Fruit fly (Drosophila melanogaster): Measurements from ENCODE around the gene nullo.

nullo gene

dm6 chrX:7013320-7014214 is 35.7 kb upstream of the nullo start, which contains the start of the genes CG3032 and CG4593 (continued):
- TF ChIP-seq CG2678 (tag; optimal IDR thresholded peaks at IDR 0.05) (peak; percentile 86), CG8924 (tag; optimal IDR thresholded peaks at IDR 0.05) (peak; percentile 77), Max (GFP tag; optimal IDR thresholded peaks at IDR 0.05) (peak; percentile 80), CG4424 (GFP tag; optimal IDR thresholded peaks at IDR 0.05) (peak; percentile 66), CG31388 (GFP tag; optimal IDR thresholded peaks at IDR 0.05) (peak; percentile 56), bcd (GFP tag; optimal IDR thresholded peaks at IDR 0.05) (peak; percentile 77), CG15073 (GFP tag; optimal IDR thresholded peaks at IDR 0.05) (no peak), CG11723 (GFP tag; optimal IDR thresholded peaks at IDR 0.05) (peak; percentile 24), psq (GFP tag; optimal IDR thresholded peaks at IDR 0.05) (peak; percentile 11), Bteb2 (GFP tag; optimal IDR thresholded peaks at IDR 0.05) (peak; percentile 72), CG8089 (GFP tag; optimal IDR thresholded peaks at IDR 0.05) (peak; percentile 14), vfl (GFP tag; optimal IDR thresholded peaks at IDR 0.05) (peak; percentile 56), CG11695 (GFP tag; IDR thresholded peaks at IDR 0.05) (peak; percentile 82; the same call in 2 of the 3 replicates), HmgZ (tag; optimal IDR thresholded peaks at IDR 0.05) (peak; percentile 78), CG14965 (GFP tag; optimal IDR thresholded peaks at IDR 0.05; ENCODE audit: borderline replicate concordance) (no peak), CG3838 (GFP tag; optimal IDR thresholded peaks at IDR 0.05) (peak; percentile 34), jing (GFP tag; optimal IDR thresholded peaks at IDR 0.05) (peak; percentile 38), Opbp (GFP tag; IDR thresholded peaks at IDR 0.05; ENCODE audit: partially characterized antibody) (no peak), CoRest (tag; optimal IDR thresholded peaks at IDR 0.05) (peak; percentile 81), odd (GFP tag; optimal IDR thresholded peaks at IDR 0.05) (no peak), hb (GFP tag; IDR thresholded peaks at IDR 0.05; ENCODE audit: partially characterized antibody) (no peak), HLH3B (GFP tag; IDR thresholded peaks at IDR 0.05) (peak; percentile 88), Rfx (GFP tag; IDR thresholded peaks at IDR 0.05) (peak; percentile 92), chinmo (GFP tag; IDR thresholded peaks at IDR 0.05; ENCODE audit: partially characterized antibody) (no peak), Adf1 (GFP tag; IDR thresholded peaks at IDR 0.05) (peak; percentile 57), zf30C (GFP tag; optimal IDR thresholded peaks at IDR 0.05) (no peak), CG1792 (GFP tag; optimal IDR thresholded peaks at IDR 0.05) (peak; percentile 23), CG7556 (GFP tag; optimal IDR thresholded peaks at IDR 0.05) (peak; percentile 64), TFAM (GFP tag; optimal IDR thresholded peaks at IDR 0.05) (no peak), NC2α (GFP tag; optimal IDR thresholded peaks at IDR 0.05) (no peak), usp (GFP tag; optimal IDR thresholded peaks at IDR 0.05) (no peak), Hsf (GFP tag; optimal IDR thresholded peaks at IDR 0.05) (peak; percentile 88), CG10565 (GFP tag; optimal IDR thresholded peaks at IDR 0.05) (no peak), sisA (GFP tag; IDR thresholded peaks at IDR 0.05) (peak; percentile 86), ems (GFP tag; optimal IDR thresholded peaks at IDR 0.05) (peak; percentile 69), CG17385 (GFP tag; optimal IDR thresholded peaks at IDR 0.05) (peak; percentile 93), Six4 (GFP tag; optimal IDR thresholded peaks at IDR 0.05) (peak; percentile 55), CG12104 (GFP tag; optimal IDR thresholded peaks at IDR 0.05) (peak; percentile 34), CG3995 (GFP tag; optimal IDR thresholded peaks at IDR 0.05) (peak; percentile 54), CG11398 (GFP tag; optimal IDR thresholded peaks at IDR 0.05) (peak; percentile 40), Mad (GFP tag; optimal IDR thresholded peaks at IDR 0.05) (peak; percentile 66), CG9932 (GFP tag; IDR thresholded peaks at IDR 0.05) (peak; percentile 93), Atf-2 (GFP tag; optimal IDR thresholded peaks at IDR 0.05) (peak; percentile 44), CG8290 (GFP tag; optimal IDR thresholded peaks at IDR 0.05) (peak; percentile 41), CG8290 (tag; optimal IDR thresholded peaks at IDR 0.05) (peak in 1 of 2 experiments; percentile 82), rib (GFP tag; IDR thresholded peaks at IDR 0.05) (peak; percentile 81), tna (GFP tag; IDR thresholded peaks at IDR 0.05; ENCODE audit: partially characterized antibody) (no peak), CG1529 (GFP tag; optimal IDR thresholded peaks at IDR 0.05) (peak; percentile 60), CG7839 (tag; optimal IDR thresholded peaks at IDR 0.05) (peak; percentile 86), Deaf1 (tag; optimal IDR thresholded peaks at IDR 0.05) (peak; percentile 45)
